Fruit fly (Drosophila melanogaster): ENCODE results near the gene CG3108.

CG3108 gene

DNA sequence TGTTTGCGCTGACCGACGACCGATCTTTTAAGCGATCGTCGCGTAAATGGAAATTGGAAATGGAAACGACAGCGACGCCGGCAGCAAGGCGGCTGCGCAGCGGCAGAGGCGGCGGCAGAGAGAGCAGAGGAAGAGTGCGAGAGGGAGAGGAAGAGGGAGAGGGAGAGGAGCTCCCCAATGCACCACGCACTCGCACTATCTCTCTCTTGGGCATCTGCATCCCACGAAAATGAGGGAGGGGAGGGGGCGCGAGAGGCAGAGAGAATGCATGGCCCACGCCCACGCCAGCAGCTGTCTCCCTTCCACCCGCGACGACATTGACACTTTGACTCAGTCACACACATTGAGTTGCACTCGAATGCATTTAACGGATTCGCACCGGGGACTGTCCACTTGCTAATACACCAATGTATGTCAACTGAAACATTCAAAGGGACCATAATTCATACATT lies 10.7 kb downstream of the CG3108 start, which contains the start of gene CG3097:
TSS of gene CG3097 (minus strand) at position 51 of the 452 bp plus-strand sequence.
- TF ChIP-seq CG11085 (GFP tag; IDR thresholded peaks at IDR 0.05) (no peak), CG2199 (GFP tag; IDR thresholded peaks at IDR 0.05) (0 out of 3 replicates have a peak, but pooled peaks have one; percentile 39), CG1832 (GFP tag; optimal IDR thresholded peaks at IDR 0.05) (peak; percentile 94), CG1529 (GFP tag; optimal IDR thresholded peaks at IDR 0.05) (no peak), ci (GFP tag; IDR thresholded peaks at IDR 0.05) (peak; percentile 55; the same call in 2 of the 3 replicates), Opbp (GFP tag; IDR thresholded peaks at IDR 0.05; ENCODE audit: partially characterized antibody) (peak; percentile 59; the same call in 2 of the 3 replicates), CG10979 (tag; optimal IDR thresholded peaks at IDR 0.05) (no peak), Nf-YC (tag; optimal IDR thresholded peaks at IDR 0.05) (peak; percentile 19), CG3065 (GFP tag; optimal IDR thresholded peaks at IDR 0.05) (peak; percentile 86), klu (GFP tag; IDR thresholded peaks at IDR 0.05) (peak; percentile 76), nerfin-2 (GFP tag; IDR thresholded peaks at IDR 0.05; ENCODE audit: partially characterized antibody) (0 out of 2 replicates have a peak, but pooled peaks have one; percentile 8), aop (GFP tag; IDR thresholded peaks at IDR 0.05) (peak; percentile 51; the same call in 1 of the 2 replicates), ato (GFP tag; IDR thresholded peaks at IDR 0.05; ENCODE audit: partially characterized antibody) (peak; percentile 22; the same call in 1 of the 2 replicates), Hr78 (GFP tag; optimal IDR thresholded peaks at IDR 0.05) (peak in 1 of 2 experiments; percentile 40), Hmr (GFP tag; optimal IDR thresholded peaks at IDR 0.05) (no peak), her (GFP tag; optimal IDR thresholded peaks at IDR 0.05) (no peak), cg (GFP tag; optimal IDR thresholded peaks at IDR 0.05) (peak; percentile 25), sna (GFP tag; IDR thresholded peaks at IDR 0.05; ENCODE audit: partially characterized antibody) (peak; percentile 46; the same call in 1 of the 2 replicates), stwl (tag; optimal IDR thresholded peaks at IDR 0.05) (peak; percentile 37), chn (GFP tag; optimal IDR thresholded peaks at IDR 0.05) (peak; percentile 39), Spps (tag; optimal IDR thresholded peaks at IDR 0.05) (no peak), Drgx (GFP tag; IDR thresholded peaks at IDR 0.05) (no peak; the same call in 1 of the 2 replicates), E2f2 (GFP tag; IDR thresholded peaks at IDR 0.05) (no peak), ssp (GFP tag; IDR thresholded peaks at IDR 0.05) (no peak), nom (GFP tag; optimal IDR thresholded peaks at IDR 0.05) (peak; percentile 24), CG14441 (GFP tag; IDR thresholded peaks at IDR 0.05) (no peak), vvl (GFP tag; IDR thresholded peaks at IDR 0.05) (peak; percentile 53; the same call in 1 of the 2 replicates), HmgD (GFP tag; optimal IDR thresholded peaks at IDR 0.05) (peak; percentile 6), Blimp-1 (GFP tag; optimal IDR thresholded peaks at IDR 0.05) (peak; percentile 41), Jarid2 (GFP tag; optimal IDR thresholded peaks at IDR 0.05) (peak; percentile 24), CG8478 (optimal IDR thresholded peaks at IDR 0.05) (peak; percentile 80), gce (GFP tag; IDR thresholded peaks at IDR 0.05) (peak; percentile 29; the same call in 1 of the 3 replicates), amos (GFP tag; IDR thresholded peaks at IDR 0.05; ENCODE audit: partially characterized antibody) (peak; percentile 13; the same call in 1 of the 2 replicates), otp (GFP tag; IDR thresholded peaks at IDR 0.05) (0 out of 3 replicates have a peak, but pooled peaks have one; percentile 6), prd (optimal IDR thresholded peaks at IDR 0.05) (no peak), prd (GFP tag; IDR thresholded peaks at IDR 0.05) (peak; percentile 21; the same call in 1 of the 3 replicates), ken (GFP tag; IDR thresholded peaks at IDR 0.05) (0 out of 3 replicates have a peak, but pooled peaks have one; percentile 28), br (optimal IDR thresholded peaks at IDR 0.05) (no peak), CG17328 (GFP tag; IDR thresholded peaks at IDR 0.05) (no peak), tin (GFP tag; optimal IDR thresholded peaks at IDR 0.05) (no peak), Scr (GFP tag; IDR thresholded peaks at IDR 0.05; ENCODE audit: partially characterized antibody) (peak; percentile 36), kni (GFP tag; optimal IDR thresholded peaks at IDR 0.05) (peak; percentile 74), Adf1 (GFP tag; IDR thresholded peaks at IDR 0.05) (peak; percentile 74), HLHmδ (GFP tag; optimal IDR thresholded peaks at IDR 0.05) (peak; percentile 52), CG6791 (GFP tag; IDR thresholded peaks at IDR 0.05; ENCODE audit: partially characterized antibody) (peak; percentile 20; the same call in 1 of the 3 replicates), gsb-n (tag; optimal IDR thresholded peaks at IDR 0.05) (peak; percentile 7), yki (optimal IDR thresholded peaks at IDR 0.05) (peak; percentile 81), Trl (optimal IDR thresholded peaks at IDR 0.05) (peak; percentile 11 to 91), Trl (GFP tag; optimal IDR thresholded peaks at IDR 0.05) (no peak), CG6254 (GFP tag; optimal IDR thresholded peaks at IDR 0.05) (no peak)

Data from whole organism, embryonic.